Worm (Caenorhabditis elegans): ENCODE results near the gene C34C6.10.

The C34C6.10 gene

ce11 chrII:8691344-8691960, 4.2 kb downstream of the C34C6.10 start, which contains the start of gene C34C6.3:
C34C6.3 (plus strand) TSS chrII:8691910.
- TF ChIP-seq unc-62 (GFP tag; optimal IDR thresholded peaks at IDR 0.05), result no peak

DNA sequence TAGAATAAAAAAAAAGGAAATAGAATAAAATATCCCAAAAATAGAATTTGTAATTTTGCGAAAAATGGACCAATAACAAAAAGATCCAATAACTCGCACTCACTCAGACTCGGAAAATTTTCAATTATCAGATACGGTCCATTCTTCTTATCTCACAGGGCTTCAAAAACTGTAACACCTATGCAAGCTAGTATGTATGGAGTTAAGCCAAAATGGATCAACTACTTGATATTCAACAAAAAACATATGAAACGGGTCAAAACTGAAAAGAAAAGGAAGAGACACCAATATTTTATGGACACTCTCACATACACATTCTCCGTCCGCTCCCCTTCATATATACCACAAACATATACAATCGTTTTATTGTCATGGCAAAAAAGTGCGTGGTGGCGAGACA, 10.1 kb downstream of the C34C6.10 start, which contains the start of gene C34C6.9:
Gene C34C6.9, plus strand, starts transcription at position 301 of the 400 bp plus-strand sequence.
- TF ChIP-seq unc-62 (GFP tag; optimal IDR thresholded peaks at IDR 0.05), result no peak

- no peak for TF ChIP-seq unc-62 (GFP tag; optimal IDR thresholded peaks at IDR 0.05)
Observed at ce11 chrII:8684824-8685223, 10.9 kb downstream of the C34C6.10 start, which contains the start of gene hgap-2. hgap-2 (minus strand) TSS chrII:8684924.

DNA sequence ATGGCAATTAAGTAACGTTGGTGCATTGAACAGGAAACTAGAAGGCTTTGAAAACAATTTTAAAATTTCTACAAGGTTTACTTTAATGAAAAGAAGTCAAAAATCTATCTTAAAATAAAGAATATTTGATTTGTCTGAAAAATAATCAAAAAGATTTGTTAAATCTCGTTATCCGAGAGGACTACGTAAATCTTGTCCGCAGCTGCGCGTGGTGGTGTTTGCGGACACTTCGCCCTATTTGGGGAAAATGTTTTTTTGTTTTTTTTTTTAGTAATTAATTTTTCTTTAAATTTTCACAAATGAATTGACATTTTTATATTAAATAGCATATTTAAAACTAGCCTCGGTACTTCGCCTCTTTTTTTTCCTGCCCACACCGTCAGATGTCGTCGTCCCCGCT, 11.8 kb downstream of the C34C6.10 start:
- no peak for TF ChIP-seq unc-62 (GFP tag; optimal IDR thresholded peaks at IDR 0.05)

DNA sequence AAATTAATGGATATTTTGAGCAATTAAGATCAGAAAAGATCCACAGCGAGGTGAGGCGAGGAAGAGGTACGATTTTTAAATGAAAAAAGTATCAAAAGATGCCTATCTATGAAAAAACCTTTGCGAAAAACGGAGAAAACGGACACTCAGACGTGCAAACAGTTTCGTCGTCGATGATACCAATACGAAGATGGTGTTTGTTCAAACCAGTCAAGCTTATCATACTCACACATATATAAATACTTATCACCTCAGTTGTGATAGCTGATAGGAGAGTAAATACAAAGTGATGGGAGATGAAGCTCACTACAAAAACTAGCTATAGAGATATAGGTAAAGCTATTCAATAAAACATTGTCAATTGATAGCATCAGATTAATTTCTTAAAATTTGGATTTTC, 15.9 kb downstream of the C34C6.10 start:
- no peak for TF ChIP-seq unc-62 (GFP tag; optimal IDR thresholded peaks at IDR 0.05)

DNA sequence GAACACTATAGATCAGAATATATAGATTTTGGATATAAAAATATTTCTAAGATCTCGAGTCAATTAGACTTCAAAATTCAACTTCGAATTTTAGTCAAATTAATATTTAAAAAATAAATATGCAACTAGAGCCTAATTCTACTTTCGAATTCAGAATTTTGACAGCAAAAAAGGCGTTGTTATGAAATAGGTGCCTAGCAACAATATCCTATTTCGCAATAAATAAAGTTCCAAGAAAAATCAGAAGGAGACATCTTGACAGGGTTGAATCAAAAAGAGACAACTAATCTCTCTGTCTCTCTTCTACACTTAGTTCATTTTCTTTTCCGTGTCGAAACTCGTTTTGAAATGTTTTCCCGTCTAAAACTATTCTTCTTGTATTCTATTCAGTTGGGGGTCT, 20.3 kb downstream of the C34C6.10 start:
- no peak for TF ChIP-seq unc-62 (GFP tag; optimal IDR thresholded peaks at IDR 0.05)

ce11 chrII:8670835-8671234, 24.8 kb downstream of the C34C6.10 start:
- no peak for TF ChIP-seq unc-62 (GFP tag; optimal IDR thresholded peaks at IDR 0.05)

ce11 chrII:8668871-8669270, 26.8 kb downstream of the C34C6.10 start:
- no peak for TF ChIP-seq unc-62 (GFP tag; optimal IDR thresholded peaks at IDR 0.05)

DNA sequence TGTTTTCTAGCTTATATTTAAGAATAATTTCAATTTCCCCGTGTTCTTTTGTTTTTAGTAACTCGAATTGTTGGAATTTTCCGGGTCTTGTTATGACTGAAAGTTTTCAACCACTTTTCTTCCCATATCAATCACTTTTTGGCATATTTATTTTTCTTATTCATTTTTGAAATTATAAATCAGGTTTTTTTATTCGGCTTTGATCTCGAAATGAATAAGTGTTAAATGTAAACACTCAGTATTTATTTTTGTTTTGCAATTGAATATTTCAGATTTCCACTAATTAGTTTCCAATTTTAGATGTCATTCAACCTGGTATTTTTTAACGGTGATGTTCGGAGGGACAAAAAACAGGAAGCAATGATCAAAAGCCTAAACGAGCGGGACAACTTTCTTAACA, 31.1 kb downstream of the C34C6.10 start, which contains the start of gene etc-1:
Gene etc-1, plus strand, starts transcription at position 301 of the 400 bp plus-strand sequence.
- no peak for TF ChIP-seq unc-62 (GFP tag; optimal IDR thresholded peaks at IDR 0.05)

DNA sequence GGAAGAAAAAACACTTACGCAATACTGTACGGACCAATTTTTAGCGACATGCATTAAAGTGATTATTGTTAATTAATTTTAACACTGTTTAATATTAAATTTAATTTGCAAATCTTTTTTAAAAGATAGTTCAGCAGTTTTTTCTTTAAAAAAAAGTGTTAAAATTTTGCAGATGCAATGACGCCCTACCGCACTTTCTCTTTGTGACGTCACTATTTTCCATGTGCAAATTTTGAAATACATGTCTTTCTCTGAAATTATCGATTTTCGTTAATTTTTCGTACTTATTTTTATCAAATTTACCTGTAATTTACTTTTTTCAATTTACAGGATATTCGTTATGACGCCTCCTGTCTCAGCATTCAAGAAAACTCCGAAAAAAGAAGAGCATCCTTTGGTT, 34.1 kb downstream of the C34C6.10 start, which contains the start of the genes piga-1 and eif-2Bepsilon:
Gene piga-1, minus strand, starts transcription at position 174 of the 400 bp plus-strand sequence.
Gene eif-2Bepsilon, plus strand, starts transcription at position 331 of the 400 bp plus-strand sequence.
- TF ChIP-seq unc-62 (GFP tag; optimal IDR thresholded peaks at IDR 0.05), result no peak

DNA sequence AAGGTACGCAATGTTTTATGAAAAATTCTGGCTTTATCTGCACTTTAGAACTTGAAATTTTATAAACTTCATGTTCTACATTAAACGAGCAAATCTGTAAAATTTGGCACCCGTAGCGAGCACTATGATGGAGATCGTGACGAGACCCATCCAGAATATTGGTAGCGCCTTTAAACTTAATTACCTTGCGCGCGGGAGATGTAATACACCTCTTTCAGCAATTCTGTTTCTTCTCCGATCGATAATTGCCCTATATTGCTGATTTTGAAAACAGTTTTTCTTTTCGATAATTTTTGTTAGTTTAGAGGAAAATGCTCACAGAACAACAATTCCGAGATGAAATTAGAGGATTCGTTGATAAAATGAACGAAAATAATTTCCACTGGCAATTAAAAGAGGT, 36.8 kb downstream of the C34C6.10 start, which contains the start of gene atg-10:
Gene atg-10, plus strand, starts transcription at position 301 of the 400 bp plus-strand sequence.
- TF ChIP-seq unc-62 (GFP tag; optimal IDR thresholded peaks at IDR 0.05), result no peak

ce11 chrII:8650644-8651159, 45.0 kb downstream of the C34C6.10 start, which contains the start of gene pyr-1:
pyr-1 (plus strand) TSS chrII:8651109.
- TF ChIP-seq unc-62 (GFP tag; optimal IDR thresholded peaks at IDR 0.05), result no peak

DNA sequence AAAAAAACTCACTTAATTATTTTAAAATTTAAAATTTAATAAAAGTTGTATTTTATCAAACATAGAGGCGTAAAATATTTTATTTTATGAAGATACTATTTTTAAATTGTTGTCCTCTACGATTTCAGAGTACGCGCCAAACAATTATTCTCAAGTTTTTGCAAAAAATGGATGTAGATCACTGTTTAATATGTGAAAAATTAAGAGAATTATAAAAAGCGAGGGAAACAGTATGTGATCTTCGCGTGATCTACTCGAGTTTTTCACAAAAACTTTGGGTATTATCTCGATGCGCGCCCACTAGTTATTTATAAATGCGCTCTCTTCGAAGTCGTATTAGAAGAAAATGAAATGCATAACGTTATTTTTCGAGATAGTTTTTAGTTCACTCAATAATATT, 46.8 kb downstream of the C34C6.10 start:
- TF ChIP-seq unc-62 (GFP tag; optimal IDR thresholded peaks at IDR 0.05), result no peak

- no peak for TF ChIP-seq unc-62 (GFP tag; optimal IDR thresholded peaks at IDR 0.05)
Observed at ce11 chrII:8646437-8646836, 49.2 kb downstream of the C34C6.10 start.
